Worm (Caenorhabditis elegans) whole organism, dauer: ENCODE measurements around the gene bca-1.

Experiments
- unc-62 ChIP-seq: sonication (generic microtip); optimal IDR thresholded peaks from 2 replicates; lab custom pipeline; 2017; ENCODE audit warnings: missing biosample characterization, missing genetic modification reagents, missing genetic modification characterization

Gene bca-1

DNA sequence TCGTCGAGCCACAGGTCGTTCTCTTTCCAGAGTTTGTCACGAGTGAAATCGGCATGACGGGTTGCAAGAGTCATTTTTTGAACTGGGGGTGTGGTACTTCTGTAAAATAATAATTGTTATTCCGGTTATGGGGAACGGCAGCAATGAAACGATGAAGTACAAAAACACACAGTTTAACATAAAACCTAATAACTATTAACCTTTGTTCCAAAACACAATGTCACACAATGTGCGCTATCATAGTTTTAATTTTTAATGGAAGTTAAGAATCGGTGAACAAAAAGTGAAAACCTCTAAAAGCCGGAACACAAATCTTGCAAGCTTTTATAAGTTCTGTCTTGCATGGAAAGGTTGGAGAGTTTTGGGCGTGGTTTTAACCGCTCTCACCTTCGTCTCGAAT is 30.9 kb upstream of the bca-1 start, which contains the start of gene hsp-43:
TSS of gene hsp-43 (minus strand) at position 101 of the 400 bp plus-strand sequence.
- TF ChIP-seq unc-62 (GFP tag; lab: Kevin White, UChicago) = no peak

- TF ChIP-seq unc-62 (GFP tag; lab: Kevin White, UChicago) = no peak
These were observed 28.6 kb upstream of the bca-1 start, which contains the start of gene C14F11.4 for ce11 chrX:6232998-6233626. TSS of gene C14F11.4 (minus strand) at chrX:6233048.

ce11 chrX:6230669-6231068 is 26.1 kb upstream of the bca-1 start, which contains the start of gene lite-1:
TSS of gene lite-1 (minus strand) at chrX:6230769.
- TF ChIP-seq unc-62 (GFP tag; lab: Kevin White, UChicago) = no peak

DNA sequence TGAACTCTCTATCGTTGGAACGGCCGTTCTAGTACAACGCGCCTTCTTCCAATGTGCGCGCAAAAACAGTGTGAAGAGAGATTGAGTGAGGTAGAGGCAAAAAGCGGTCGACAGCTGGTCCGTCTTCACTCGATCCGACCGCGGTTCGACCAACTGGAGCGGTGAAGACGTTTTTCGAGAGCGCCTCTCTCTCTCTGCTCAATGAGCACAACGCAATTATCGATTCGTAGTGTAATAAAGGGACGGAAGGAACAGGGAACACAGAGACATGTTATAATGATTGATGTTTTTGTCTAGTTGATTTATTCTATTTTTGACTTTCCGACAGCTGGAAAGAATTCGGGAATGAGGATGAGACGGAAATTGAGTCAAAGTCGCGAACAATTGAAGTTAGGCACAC is 20.3 kb upstream of the bca-1 start:
- no peak for TF ChIP-seq unc-62 (GFP tag; lab: Kevin White, UChicago)

DNA sequence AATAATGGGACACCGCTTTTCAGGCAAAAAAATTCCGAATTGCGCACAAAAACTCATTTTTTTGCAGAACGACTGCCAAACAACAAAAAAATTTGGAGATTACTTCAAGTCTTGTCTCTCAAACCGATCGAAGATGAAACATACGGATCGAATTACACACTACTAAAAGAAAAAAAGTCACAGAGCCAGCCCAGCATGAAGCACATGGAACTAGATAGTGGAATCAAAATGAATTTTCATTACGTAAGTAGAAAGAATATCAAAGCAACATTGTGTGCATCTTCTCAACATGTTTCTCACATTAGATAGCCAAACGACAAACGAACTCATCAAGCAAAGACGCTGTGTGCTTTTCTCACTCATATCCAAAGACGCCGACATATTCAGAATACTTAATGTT is 16.6 kb upstream of the bca-1 start:
- TF ChIP-seq unc-62 (GFP tag; lab: Kevin White, UChicago) = no peak

DNA sequence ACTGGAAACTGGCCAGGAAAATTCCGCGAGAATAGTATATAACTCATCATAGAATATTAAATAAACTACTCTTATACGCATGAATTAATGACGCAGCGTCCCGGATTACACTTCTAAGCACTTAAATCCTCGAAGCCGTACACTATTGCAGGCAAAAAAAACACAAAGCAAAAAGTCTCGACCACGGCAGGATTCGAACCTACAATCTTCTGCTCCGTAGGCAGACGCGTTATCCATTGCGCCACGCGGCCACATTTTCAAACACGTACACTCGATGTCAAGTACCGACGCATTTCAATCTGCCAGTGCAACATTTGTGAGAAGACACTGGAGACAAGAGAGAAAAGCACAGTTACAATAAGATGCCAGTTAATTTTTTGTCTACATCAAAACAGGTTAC is 15.3 kb upstream of the bca-1 start:
- no peak for TF ChIP-seq unc-62 (GFP tag; lab: Kevin White, UChicago)

DNA sequence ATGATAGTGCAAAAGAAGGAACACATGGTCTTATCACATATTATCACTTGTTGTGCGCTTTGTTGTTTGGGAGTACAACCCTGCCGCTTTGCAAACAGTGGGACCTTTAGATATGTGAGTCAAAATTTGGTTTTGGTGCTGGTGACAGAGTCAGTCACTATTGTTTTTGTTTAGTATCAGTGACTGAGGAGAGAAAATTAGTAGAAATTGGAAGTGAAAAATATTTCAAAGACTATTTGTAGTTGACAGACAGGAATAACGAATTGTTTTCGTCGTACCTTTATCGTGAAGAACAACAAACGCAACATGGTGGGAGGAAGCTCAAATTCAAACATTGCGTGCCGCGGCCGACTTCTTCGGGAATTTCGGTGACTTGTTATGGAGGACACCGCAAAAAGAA is 12.0 kb upstream of the bca-1 start, which contains the start of gene lrch-1:
TSS of gene lrch-1 (minus strand) at position 101 of the 400 bp plus-strand sequence.
- TF ChIP-seq unc-62 (GFP tag; lab: Kevin White, UChicago) = no peak

DNA sequence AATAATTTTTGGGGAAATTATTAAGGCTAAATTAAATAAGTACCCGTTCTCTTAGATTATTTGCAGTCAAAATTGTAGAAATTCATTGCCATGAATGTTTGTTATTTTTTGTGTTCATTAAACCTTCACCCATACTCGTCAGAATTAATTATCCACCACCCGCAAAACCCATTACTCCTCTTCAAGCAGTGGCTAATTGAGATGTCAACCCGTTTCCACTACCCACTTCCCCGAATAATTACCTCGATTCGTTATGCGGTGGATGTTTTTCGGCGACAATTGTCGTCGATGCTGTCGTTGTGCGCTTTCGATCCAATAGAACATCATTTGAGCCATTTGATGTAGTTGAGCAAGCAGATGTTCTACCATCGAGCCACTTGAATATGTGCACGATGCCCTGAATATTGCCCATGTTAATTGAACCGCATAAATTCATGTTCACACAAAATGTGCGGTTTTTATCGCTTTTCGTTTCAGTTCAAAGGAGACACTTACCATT is 6.8 kb upstream of the bca-1 start:
- TF ChIP-seq unc-62 (GFP tag; lab: Kevin White, UChicago) = no peak

ce11 chrX:6208463-6208862 is 3.9 kb upstream of the bca-1 start, which contains the start of gene C14F11.7:
TSS of gene C14F11.7 (minus strand) at chrX:6208563.
- TF ChIP-seq unc-62 (GFP tag; lab: Kevin White, UChicago) = no peak

DNA sequence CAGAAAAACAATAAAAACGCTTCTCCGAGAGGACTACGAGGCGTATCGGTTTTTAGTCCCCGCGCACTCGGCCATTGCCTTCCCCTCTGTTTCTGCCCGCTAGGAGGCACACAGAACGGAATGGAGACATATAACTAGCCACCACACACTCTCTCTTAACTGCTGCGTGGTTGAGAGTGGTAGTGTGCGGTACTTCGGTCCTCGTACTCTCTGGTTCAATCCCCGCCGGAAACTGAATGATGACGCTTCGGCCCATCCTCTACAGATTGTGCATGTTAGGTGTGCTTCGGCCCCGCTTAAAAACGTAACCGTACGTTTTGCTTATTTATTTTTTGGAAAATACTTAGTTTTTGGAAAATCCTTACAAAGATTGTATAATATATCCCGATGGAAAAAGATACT is 3.1 kb upstream of the bca-1 start, which contains the start of gene T13C5.6:
TSS of gene T13C5.6 (minus strand) at position 1 of the 402 bp plus-strand sequence.
- TF ChIP-seq unc-62 (GFP tag; lab: Kevin White, UChicago) = no peak

- no peak for TF ChIP-seq unc-62 (GFP tag; lab: Kevin White, UChicago)
These were observed 1.8 kb upstream of the bca-1 start, which contains the start of gene mtp-18 for ce11 chrX:6206305-6206704. TSS of gene mtp-18 (minus strand) at chrX:6206405.

DNA sequence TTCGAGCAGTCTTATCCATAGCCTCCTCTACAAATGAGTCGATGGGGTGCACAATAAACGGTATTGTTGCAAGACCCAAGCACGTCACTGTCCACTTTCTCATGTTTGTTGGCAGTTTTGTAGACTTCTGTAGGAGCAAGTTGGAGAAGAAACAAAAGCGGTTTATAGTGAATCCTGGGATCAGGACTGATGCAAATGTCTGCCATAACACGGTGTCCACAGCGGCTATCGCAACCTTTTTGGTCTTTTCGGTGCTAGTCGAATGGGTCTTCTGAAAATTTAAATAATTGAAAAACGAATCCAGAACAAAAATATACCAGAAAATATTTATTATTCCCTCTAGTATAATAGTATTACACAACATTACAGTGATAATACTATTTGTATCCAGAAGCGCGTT is 779 bp upstream of the bca-1 start:
- TF ChIP-seq unc-62 (GFP tag; lab: Kevin White, UChicago) = no peak

- no peak for TF ChIP-seq unc-62 (GFP tag; lab: Kevin White, UChicago)
These were observed 1.2 kb downstream of the bca-1 start for ce11 chrX:6203315-6203714.

DNA sequence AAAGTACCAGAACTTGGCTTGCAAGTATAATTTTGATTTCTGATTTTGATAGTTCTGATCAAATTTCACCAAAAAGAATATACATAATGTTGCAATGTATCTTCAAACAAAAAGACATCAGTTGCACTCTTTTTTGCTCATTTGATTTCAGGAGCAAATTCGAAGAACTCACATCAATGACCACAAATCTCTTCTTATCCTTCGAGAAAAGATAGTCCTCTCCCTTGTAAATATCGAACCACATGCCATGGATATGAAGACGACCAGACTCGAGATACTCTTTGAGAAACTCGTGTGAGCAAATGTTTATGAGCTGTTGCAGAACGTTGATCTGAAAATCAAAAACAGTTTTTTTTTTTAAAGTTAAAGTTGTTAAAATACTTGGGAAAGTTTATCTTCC is 1.7 kb downstream of the bca-1 start:
- TF ChIP-seq unc-62 (GFP tag; lab: Kevin White, UChicago) = no peak

DNA sequence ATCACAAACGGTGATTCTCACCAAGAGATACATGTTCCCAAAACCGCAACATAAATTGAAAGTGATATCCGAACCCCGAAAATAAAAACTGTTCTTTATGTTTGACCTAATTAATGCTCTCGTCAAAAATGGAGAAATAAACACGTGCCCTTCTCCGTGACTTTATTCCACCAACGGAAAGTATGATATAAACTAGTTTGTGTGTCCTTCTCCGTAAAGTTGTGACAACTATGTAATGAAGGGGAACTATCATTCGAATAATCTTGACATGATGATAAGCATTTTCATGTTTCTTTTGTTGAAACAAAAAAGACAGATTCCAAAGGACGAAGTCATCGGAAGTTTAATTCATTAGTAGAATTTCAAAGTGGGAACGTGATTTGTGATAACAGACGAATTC is 3.0 kb downstream of the bca-1 start:
- TF ChIP-seq unc-62 (GFP tag; lab: Kevin White, UChicago) = no peak

- no peak for TF ChIP-seq unc-62 (GFP tag; lab: Kevin White, UChicago)
These were observed 7.9 kb downstream of the bca-1 start, which contains the start of gene daf-9 for ce11 chrX:6196627-6197026. TSS of gene daf-9 (plus strand) at chrX:6196927.

ce11 chrX:6194191-6194724 is 10.3 kb downstream of the bca-1 start, which contains the start of gene ceh-54:
TSS of gene ceh-54 (minus strand) at chrX:6194241.
- TF ChIP-seq unc-62 (GFP tag; lab: Kevin White, UChicago) = no peak
